Worm (Caenorhabditis elegans): Measurements from ENCODE around the gene nhr-37.

- TF ChIP-seq F13C5.2 (tag; optimal IDR thresholded peaks at IDR 0.05) = no peak
- TF ChIP-seq ets-7 (tag; optimal IDR thresholded peaks at IDR 0.05) = no peak
- no peak for TF ChIP-seq ama-1 (optimal IDR thresholded peaks at IDR 0.05)
- TF ChIP-seq ceh-13 (GFP tag; optimal IDR thresholded peaks at IDR 0.05) = no peak
- no peak for TF ChIP-seq scrt-1 (GFP tag; IDR thresholded peaks at IDR 0.05)
- TF ChIP-seq flt-1 (GFP tag; IDR thresholded peaks at IDR 0.05) = no peak
- no peak for TF ChIP-seq ceh-36 (tag; optimal IDR thresholded peaks at IDR 0.05)
- TF ChIP-seq hmbx-1 (tag; optimal IDR thresholded peaks at IDR 0.05) = no peak
- no peak for TF ChIP-seq pes-1 (GFP tag; IDR thresholded peaks at IDR 0.05)
Observed at ce11 chrV:6631866-6632265, 9.9 kb downstream of the nhr-37 start.

Data from whole organism, early embryonic.